Worm (Caenorhabditis elegans): ENCODE results near the gene sra-37.

Gene sra-37

ce11 chrX:13841277-13841676 lies 51.9 kb downstream of the sra-37 start, which contains the start of gene M03B6.1:
Gene M03B6.1 (plus strand): TSS chrX:13841610.
- TF ChIP-seq nhr-11 (tag; optimal IDR thresholded peaks at IDR 0.05) (no peak), nhr-28 (tag; optimal IDR thresholded peaks at IDR 0.05) (no peak), hif-1 (tag; optimal IDR thresholded peaks at IDR 0.05) (no peak), Y75B8A.6 (GFP tag; IDR thresholded peaks at IDR 0.05) (no peak), madf-5 (GFP tag; IDR thresholded peaks at IDR 0.05) (no peak), ztf-7 (tag; optimal IDR thresholded peaks at IDR 0.05) (no peak), tag-97 (GFP tag; IDR thresholded peaks at IDR 0.05) (no peak), Y5F2A.4 (GFP tag; optimal IDR thresholded peaks at IDR 0.05) (no peak), arid-1 (GFP tag; conservative IDR thresholded peaks at IDR 0.05) (no peak)
